Worm (Caenorhabditis elegans) whole organism, early embryonic: ENCODE data around the gene C50E3.9.

Experiments
- B0310.2 ChIP-seq: sonication (generic microtip); optimal IDR thresholded peaks from 2 replicates; lab custom pipeline; 2016; ENCODE audit warnings: mild to moderate bottlenecking, missing genetic modification characterization, missing compliant biosample characterization
- F13C5.2 ChIP-seq: sonication (generic microtip); optimal IDR thresholded peaks from 2 replicates; lab custom pipeline; 2017; ENCODE audit warnings: mild to moderate bottlenecking, missing genetic modification characterization, inconsistent platforms, missing compliant biosample characterization
- aly-1 ChIP-seq: sonication (generic microtip); optimal IDR thresholded peaks from 2 replicates; lab custom pipeline; 2016; ENCODE audit warnings: missing genetic modification characterization, missing compliant biosample characterization
- ama-1 ChIP-seq: fragments of 150-350 bp; optimal IDR thresholded peaks from 2 replicates; lab custom pipeline; 2014
- ceh-13 ChIP-seq: fragments of 200-800 bp; sonication (Bioruptor generic); optimal IDR thresholded peaks from 2 replicates; lab custom pipeline; 2018; ENCODE audit warnings: mild to moderate bottlenecking, missing genetic modification characterization, missing compliant biosample characterization
- ceh-36 ChIP-seq: sonication (generic microtip); optimal IDR thresholded peaks from 2 replicates; lab custom pipeline; 2016; ENCODE audit warnings: missing genetic modification characterization, inconsistent platforms, missing compliant biosample characterization
- ets-7 ChIP-seq: sonication (generic microtip); optimal IDR thresholded peaks from 2 replicates; lab custom pipeline; 2016; ENCODE audit warnings: missing genotype, missing genetic modification characterization, missing compliant biosample characterization
- flt-1 ChIP-seq: fragments of 200-800 bp; sonication (Bioruptor generic); IDR thresholded peaks from 2 replicates; pipeline ENCODE4 v1.3.6; 2022; ENCODE audit warnings: missing genetic modification characterization, missing compliant biosample characterization
- hmbx-1 ChIP-seq: sonication (generic microtip); optimal IDR thresholded peaks from 2 replicates; lab custom pipeline; 2016; ENCODE audit warnings: mild to moderate bottlenecking, missing genetic modification characterization, missing compliant biosample characterization
- hmg-4 ChIP-seq: fragments of 200-800 bp; sonication (Bioruptor generic); optimal IDR thresholded peaks from 2 replicates; lab custom pipeline; 2018; ENCODE audit warnings: mild to moderate bottlenecking, missing genetic modification characterization, missing compliant biosample characterization
- hnd-1 ChIP-seq: sonication (generic microtip); optimal IDR thresholded peaks from 2 replicates; lab custom pipeline; 2016; ENCODE audit warnings: missing genetic modification characterization, missing compliant biosample characterization
- pes-1 ChIP-seq: fragments of 200-800 bp; sonication (Bioruptor generic); IDR thresholded peaks from 2 replicates; pipeline ENCODE4 v1.3.6; 2022; ENCODE audit warnings: missing genetic modification reagents, missing genetic modification characterization, missing compliant biosample characterization
- scrt-1 ChIP-seq: fragments of 200-800 bp; sonication (Bioruptor generic); IDR thresholded peaks from 2 replicates; pipeline ENCODE4 v1.3.6; 2022; ENCODE audit warnings: missing genetic modification characterization, missing compliant biosample characterization
- sea-1 ChIP-seq: fragments of 200-800 bp; sonication (Bioruptor generic); conservative IDR thresholded peaks from 2 replicates; pipeline ENCODE4 v1.3.6; 2022; ENCODE audit warnings: missing genetic modification characterization, missing compliant biosample characterization
- tbx-11 ChIP-seq: fragments of 200-800 bp; sonication (Bioruptor generic); IDR thresholded peaks from 2 replicates; pipeline ENCODE4 v1.3.6; 2022; ENCODE audit warnings: missing genetic modification characterization, missing compliant biosample characterization
- tbx-37 ChIP-seq: fragments of 200-800 bp; sonication (Bioruptor generic); conservative IDR thresholded peaks from 2 replicates; pipeline ENCODE4 v1.3.6; 2022; ENCODE audit warnings: missing genetic modification reagents, missing genetic modification characterization, missing compliant biosample characterization
- tra-4 ChIP-seq: sonication (generic microtip); optimal IDR thresholded peaks from 2 replicates; lab custom pipeline; 2017; ENCODE audit warnings: missing genetic modification characterization, missing compliant biosample characterization

The C50E3.9 gene

DNA sequence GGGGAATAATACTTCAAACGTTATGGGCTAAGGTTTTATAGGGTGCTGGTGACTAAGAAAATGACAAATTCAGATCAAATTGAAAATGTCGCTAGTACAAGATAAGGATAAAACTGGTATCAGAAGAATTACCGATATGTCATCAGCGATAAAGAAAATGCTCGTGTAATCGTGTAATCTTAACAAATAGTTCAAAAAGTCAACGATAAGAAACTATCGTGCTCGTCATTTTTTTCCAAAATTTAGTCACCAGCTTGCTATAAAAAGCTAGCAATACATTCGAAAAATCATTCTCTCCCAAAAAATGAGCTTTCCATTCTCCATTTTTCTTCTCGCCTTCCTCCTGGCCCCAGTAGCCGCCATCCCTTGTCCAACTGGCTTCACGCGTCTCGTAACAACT, 37.8 kb upstream of the C50E3.9 start, which contains the start of gene clec-45:
clec-45 (plus strand) TSS at position 301 of the 400 bp plus-strand sequence.
- TF ChIP-seq hmbx-1 (tag; lab: Kevin White, UChicago) (no peak), scrt-1 (no peak), B0310.2 (tag; lab: Kevin White, UChicago) (no peak), tbx-11 (GFP tag; lab: Robert Waterston, UW) (no peak), pes-1 (GFP tag; lab: Robert Waterston, UW) (no peak), tra-4 (tag; lab: Kevin White, UChicago) (no peak), flt-1 (GFP tag; lab: Robert Waterston, UW) (no peak), hnd-1 (tag; lab: Kevin White, UChicago) (no peak), hmg-4 (GFP tag; lab: Kevin White, UChicago) (no peak), aly-1 (tag; lab: Kevin White, UChicago) (no peak)

DNA sequence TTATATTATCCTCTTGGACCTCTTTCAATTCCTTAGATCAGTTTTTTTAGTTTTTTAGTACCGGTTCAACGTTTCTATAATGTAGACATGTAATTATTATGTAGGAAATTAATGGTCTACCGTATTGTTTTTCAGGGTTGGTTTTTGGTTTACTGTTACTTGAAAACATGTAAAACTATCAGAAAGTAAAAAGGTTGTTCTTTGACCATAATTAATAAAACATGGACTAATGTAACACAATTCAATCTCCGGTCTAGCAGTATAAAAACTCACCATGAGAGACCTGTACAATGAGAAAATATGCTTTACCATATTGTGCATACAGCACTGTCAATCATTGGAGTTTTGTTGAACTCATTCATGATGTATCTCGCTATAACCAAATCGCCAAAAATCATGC, 35.4 kb upstream of the C50E3.9 start, which contains the start of gene srd-29:
srd-29 (plus strand) TSS at position 301 of the 400 bp plus-strand sequence.
- no peak for TF ChIP-seq aly-1 (tag; lab: Kevin White, UChicago)
- TF ChIP-seq hnd-1 (tag; lab: Kevin White, UChicago) = no peak
- TF ChIP-seq sea-1 (GFP tag; lab: Robert Waterston, UW) = no peak
- TF ChIP-seq scrt-1 = no peak
- no peak for TF ChIP-seq tra-4 (tag; lab: Kevin White, UChicago)
- TF ChIP-seq tbx-11 (GFP tag; lab: Robert Waterston, UW) = no peak
- TF ChIP-seq F13C5.2 (tag; lab: Kevin White, UChicago) = no peak
- TF ChIP-seq ets-7 (tag; lab: Kevin White, UChicago) = no peak
- no peak for TF ChIP-seq B0310.2 (tag; lab: Kevin White, UChicago)
- no peak for TF ChIP-seq hmbx-1 (tag; lab: Kevin White, UChicago)
- TF ChIP-seq ceh-13 (GFP tag; lab: Kevin White, UChicago) = no peak
- no peak for TF ChIP-seq tbx-37 (GFP tag; lab: Robert Waterston, UW)

DNA sequence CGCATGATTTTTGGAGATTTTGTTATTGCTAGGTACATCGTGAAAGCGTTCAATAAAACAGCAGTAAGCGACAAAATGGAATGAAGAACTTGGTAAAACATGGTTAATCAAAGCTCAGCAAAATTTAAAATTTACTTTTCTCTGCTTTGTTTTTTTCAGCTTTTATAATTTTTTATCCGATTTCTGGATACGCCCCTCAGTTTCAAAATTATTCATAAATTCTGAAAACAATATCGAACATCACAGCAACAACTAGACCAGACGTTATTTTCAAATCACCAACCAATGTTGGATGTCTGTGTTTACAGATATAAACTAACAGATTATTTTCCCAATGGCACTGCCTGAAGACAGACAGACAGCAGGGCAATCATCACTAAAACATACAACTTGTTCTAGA, 34.6 kb upstream of the C50E3.9 start, which contains the start of gene srd-31:
srd-31 (minus strand) TSS at position 101 of the 400 bp plus-strand sequence.
- no peak for TF ChIP-seq B0310.2 (tag; lab: Kevin White, UChicago)
- no peak for TF ChIP-seq ama-1
- no peak for TF ChIP-seq ceh-13 (GFP tag; lab: Kevin White, UChicago)
- TF ChIP-seq pes-1 (GFP tag; lab: Robert Waterston, UW) = no peak
- TF ChIP-seq scrt-1 = no peak
- TF ChIP-seq ceh-36 (tag; lab: Kevin White, UChicago) = no peak
- TF ChIP-seq aly-1 (tag; lab: Kevin White, UChicago) = no peak
- no peak for TF ChIP-seq flt-1 (GFP tag; lab: Robert Waterston, UW)
- no peak for TF ChIP-seq tbx-11 (GFP tag; lab: Robert Waterston, UW)
- TF ChIP-seq ets-7 (tag; lab: Kevin White, UChicago) = no peak

DNA sequence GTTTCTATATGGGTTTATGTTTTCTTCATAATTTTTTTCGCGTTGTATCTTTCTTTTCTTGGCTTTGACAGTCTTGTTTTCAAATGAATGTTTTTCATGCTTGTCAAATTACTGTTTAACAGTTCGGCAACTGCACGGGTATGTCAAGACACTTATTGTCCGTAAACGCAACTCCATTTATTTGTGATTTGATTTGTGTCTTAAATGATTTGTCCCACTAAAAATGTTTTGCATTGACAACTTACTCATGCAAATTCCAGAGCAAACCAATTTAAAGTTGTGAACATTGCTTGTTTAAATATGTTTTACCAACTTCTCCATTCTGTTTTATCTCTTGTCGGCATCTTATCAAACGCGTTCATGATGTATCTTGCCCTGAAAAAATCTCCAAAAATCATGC, 31.7 kb upstream of the C50E3.9 start, which contains the start of gene srd-25:
srd-25 (plus strand) TSS at position 301 of the 400 bp plus-strand sequence.
- TF ChIP-seq ceh-36 (tag; lab: Kevin White, UChicago) (no peak), ama-1 (no peak), ets-7 (tag; lab: Kevin White, UChicago) (no peak), B0310.2 (tag; lab: Kevin White, UChicago) (no peak), hmg-4 (GFP tag; lab: Kevin White, UChicago) (no peak)

DNA sequence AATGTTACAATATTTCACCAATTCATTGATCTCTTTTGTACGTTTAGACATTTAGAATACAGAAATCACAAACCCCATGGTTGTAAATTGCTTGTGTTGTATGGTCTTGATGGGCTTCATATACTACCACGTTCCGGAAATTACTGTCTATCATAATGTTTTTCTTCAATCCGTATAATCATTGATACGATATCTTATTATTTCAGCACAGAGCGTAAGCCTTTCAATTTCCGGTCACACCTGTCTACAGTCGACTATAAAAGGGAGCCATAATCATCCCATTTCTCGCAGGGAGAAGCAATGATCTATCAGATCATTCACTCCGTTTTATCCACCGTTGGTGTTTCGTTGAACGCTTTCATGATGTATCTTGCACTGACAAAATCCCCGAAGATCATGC, 29.5 kb upstream of the C50E3.9 start, which contains the start of gene srd-30:
srd-30 (plus strand) TSS at position 301 of the 400 bp plus-strand sequence.
- TF ChIP-seq B0310.2 (tag; lab: Kevin White, UChicago) = no peak
- TF ChIP-seq ama-1 = no peak
- TF ChIP-seq pes-1 (GFP tag; lab: Robert Waterston, UW) = no peak
- no peak for TF ChIP-seq hnd-1 (tag; lab: Kevin White, UChicago)
- TF ChIP-seq F13C5.2 (tag; lab: Kevin White, UChicago) = no peak
- TF ChIP-seq ets-7 (tag; lab: Kevin White, UChicago) = no peak
- no peak for TF ChIP-seq flt-1 (GFP tag; lab: Robert Waterston, UW)
- TF ChIP-seq scrt-1 = no peak
- TF ChIP-seq ceh-36 (tag; lab: Kevin White, UChicago) = no peak
- TF ChIP-seq hmbx-1 (tag; lab: Kevin White, UChicago) = no peak
- TF ChIP-seq tra-4 (tag; lab: Kevin White, UChicago) = no peak
- TF ChIP-seq tbx-11 (GFP tag; lab: Robert Waterston, UW) = no peak
- TF ChIP-seq tbx-37 (GFP tag; lab: Robert Waterston, UW) = no peak
- no peak for TF ChIP-seq ceh-13 (GFP tag; lab: Kevin White, UChicago)
- TF ChIP-seq aly-1 (tag; lab: Kevin White, UChicago) = no peak
- no peak for TF ChIP-seq sea-1 (GFP tag; lab: Robert Waterston, UW)
- no peak for TF ChIP-seq hmg-4 (GFP tag; lab: Kevin White, UChicago)

DNA sequence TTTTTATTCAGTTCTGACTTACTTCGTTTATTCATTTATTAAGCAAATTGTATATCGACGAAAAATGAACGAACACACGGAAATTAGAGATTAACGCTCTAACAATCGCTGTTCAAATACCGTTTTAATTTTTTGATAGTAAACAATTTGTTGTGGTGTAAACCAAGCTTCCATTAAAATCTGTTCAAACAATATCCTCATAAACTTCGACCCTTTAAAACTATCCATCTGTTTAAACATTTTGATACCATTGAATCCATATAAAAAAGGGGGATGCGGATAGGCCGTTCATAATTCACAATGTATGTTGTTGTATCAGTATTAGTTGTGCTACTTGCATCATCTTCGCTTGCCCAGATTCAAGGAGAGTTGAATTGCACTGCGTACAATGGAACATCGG, 26.5 kb upstream of the C50E3.9 start, which contains the start of gene F07C4.6:
F07C4.6 (plus strand) TSS at position 301 of the 400 bp plus-strand sequence.
- TF ChIP-seq ceh-36 (tag; lab: Kevin White, UChicago) (no peak), hnd-1 (tag; lab: Kevin White, UChicago) (no peak), ceh-13 (GFP tag; lab: Kevin White, UChicago) (no peak)

DNA sequence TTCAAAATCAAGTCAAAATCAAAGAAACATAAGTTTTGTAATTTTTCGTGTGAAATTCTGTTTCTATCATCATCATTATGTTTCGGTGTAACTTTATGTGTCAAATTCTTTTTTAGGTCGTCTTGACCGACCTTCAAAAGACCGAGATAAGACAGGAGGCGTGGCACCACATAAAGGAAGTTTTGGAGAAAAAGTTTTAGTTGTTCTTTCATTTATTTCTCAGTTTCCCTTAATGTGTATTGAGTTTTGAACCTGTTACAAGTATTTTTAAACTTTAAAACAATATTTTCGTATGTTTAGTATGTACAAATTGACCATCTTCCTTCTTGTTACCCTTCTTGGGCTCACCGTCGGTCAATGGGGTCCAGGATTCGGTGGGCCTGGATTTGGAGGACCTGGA, 24.6 kb upstream of the C50E3.9 start, which contains the start of gene grsp-4:
grsp-4 (plus strand) TSS at position 301 of the 400 bp plus-strand sequence.
- TF ChIP-seq hmg-4 (GFP tag; lab: Kevin White, UChicago) = no peak
- no peak for TF ChIP-seq hmbx-1 (tag; lab: Kevin White, UChicago)
- TF ChIP-seq F13C5.2 (tag; lab: Kevin White, UChicago) = no peak
- no peak for TF ChIP-seq tra-4 (tag; lab: Kevin White, UChicago)
- TF ChIP-seq aly-1 (tag; lab: Kevin White, UChicago) = no peak
- no peak for TF ChIP-seq tbx-11 (GFP tag; lab: Robert Waterston, UW)
- no peak for TF ChIP-seq ets-7 (tag; lab: Kevin White, UChicago)
- no peak for TF ChIP-seq B0310.2 (tag; lab: Kevin White, UChicago)
- no peak for TF ChIP-seq sea-1 (GFP tag; lab: Robert Waterston, UW)
- TF ChIP-seq flt-1 (GFP tag; lab: Robert Waterston, UW) = no peak
- TF ChIP-seq hnd-1 (tag; lab: Kevin White, UChicago) = no peak
- no peak for TF ChIP-seq tbx-37 (GFP tag; lab: Robert Waterston, UW)
- TF ChIP-seq scrt-1 = no peak
- TF ChIP-seq ama-1 = no peak
- no peak for TF ChIP-seq ceh-36 (tag; lab: Kevin White, UChicago)
- TF ChIP-seq pes-1 (GFP tag; lab: Robert Waterston, UW) = no peak
